Worm (Caenorhabditis elegans) whole organism, early embryonic: Measurements from ENCODE around the gene srh-31.
A peak's percentile ranks its signal among the peaks of the same experiment; 100 is the strongest.

Experiments
- B0310.2 ChIP-seq: sonication (generic microtip); optimal IDR thresholded peaks from 2 replicates; lab custom pipeline; 2016; ENCODE audit warnings: mild to moderate bottlenecking, missing genetic modification characterization, missing compliant biosample characterization
- F13C5.2 ChIP-seq: sonication (generic microtip); optimal IDR thresholded peaks from 2 replicates; lab custom pipeline; 2017; ENCODE audit warnings: mild to moderate bottlenecking, missing genetic modification characterization, inconsistent platforms, missing compliant biosample characterization
- aly-1 ChIP-seq: sonication (generic microtip); optimal IDR thresholded peaks from 2 replicates; lab custom pipeline; 2016; ENCODE audit warnings: missing genetic modification characterization, missing compliant biosample characterization
- ama-1 ChIP-seq: fragments of 150-350 bp; optimal IDR thresholded peaks from 2 replicates; lab custom pipeline; 2014
- ceh-13 ChIP-seq: fragments of 200-800 bp; sonication (Bioruptor generic); optimal IDR thresholded peaks from 2 replicates; lab custom pipeline; 2018; ENCODE audit warnings: mild to moderate bottlenecking, missing genetic modification characterization, missing compliant biosample characterization
- ceh-36 ChIP-seq: sonication (generic microtip); optimal IDR thresholded peaks from 2 replicates; lab custom pipeline; 2016; ENCODE audit warnings: missing genetic modification characterization, inconsistent platforms, missing compliant biosample characterization
- ets-7 ChIP-seq: sonication (generic microtip); optimal IDR thresholded peaks from 2 replicates; lab custom pipeline; 2016; ENCODE audit warnings: missing genotype, missing genetic modification characterization, missing compliant biosample characterization
- flt-1 ChIP-seq: fragments of 200-800 bp; sonication (Bioruptor generic); IDR thresholded peaks from 2 replicates; pipeline ENCODE4 v1.3.6; 2022; ENCODE audit warnings: missing genetic modification characterization, missing compliant biosample characterization
- hmbx-1 ChIP-seq: sonication (generic microtip); optimal IDR thresholded peaks from 2 replicates; lab custom pipeline; 2016; ENCODE audit warnings: mild to moderate bottlenecking, missing genetic modification characterization, missing compliant biosample characterization
- hmg-4 ChIP-seq: fragments of 200-800 bp; sonication (Bioruptor generic); optimal IDR thresholded peaks from 2 replicates; lab custom pipeline; 2018; ENCODE audit warnings: mild to moderate bottlenecking, missing genetic modification characterization, missing compliant biosample characterization
- hnd-1 ChIP-seq: sonication (generic microtip); optimal IDR thresholded peaks from 2 replicates; lab custom pipeline; 2016; ENCODE audit warnings: missing genetic modification characterization, missing compliant biosample characterization
- pes-1 ChIP-seq: fragments of 200-800 bp; sonication (Bioruptor generic); IDR thresholded peaks from 2 replicates; pipeline ENCODE4 v1.3.6; 2022; ENCODE audit warnings: missing genetic modification reagents, missing genetic modification characterization, missing compliant biosample characterization
- scrt-1 ChIP-seq: fragments of 200-800 bp; sonication (Bioruptor generic); IDR thresholded peaks from 2 replicates; pipeline ENCODE4 v1.3.6; 2022; ENCODE audit warnings: missing genetic modification characterization, missing compliant biosample characterization
- sea-1 ChIP-seq: fragments of 200-800 bp; sonication (Bioruptor generic); conservative IDR thresholded peaks from 2 replicates; pipeline ENCODE4 v1.3.6; 2022; ENCODE audit warnings: missing genetic modification characterization, missing compliant biosample characterization
- tbx-11 ChIP-seq: fragments of 200-800 bp; sonication (Bioruptor generic); IDR thresholded peaks from 2 replicates; pipeline ENCODE4 v1.3.6; 2022; ENCODE audit warnings: missing genetic modification characterization, missing compliant biosample characterization
- tbx-37 ChIP-seq: fragments of 200-800 bp; sonication (Bioruptor generic); conservative IDR thresholded peaks from 2 replicates; pipeline ENCODE4 v1.3.6; 2022; ENCODE audit warnings: missing genetic modification reagents, missing genetic modification characterization, missing compliant biosample characterization
- tra-4 ChIP-seq: sonication (generic microtip); optimal IDR thresholded peaks from 2 replicates; lab custom pipeline; 2017; ENCODE audit warnings: missing genetic modification characterization, missing compliant biosample characterization

Gene srh-31

ce11 chrV:17743802-17744201, 36.7 kb downstream of the srh-31 start:
- TF ChIP-seq aly-1 (tag; lab: Kevin White, UChicago) (no peak), ceh-36 (peak; percentile 71)

ce11 chrV:17746959-17747358, 39.8 kb downstream of the srh-31 start, which contains the start of gene twk-36:
twk-36 (minus strand) TSS chrV:17747059.
- no peak for TF ChIP-seq F13C5.2 (tag; lab: Kevin White, UChicago)
- no peak for TF ChIP-seq ceh-36
- TF ChIP-seq tbx-11 (GFP tag; lab: Robert Waterston, UW), result no peak
- TF ChIP-seq tbx-37 (GFP tag; lab: Robert Waterston, UW), result no peak
- TF ChIP-seq hmg-4 (GFP tag; lab: Kevin White, UChicago), result no peak
- TF ChIP-seq ama-1 (lab: Kevin White, UChicago), result no peak
- TF ChIP-seq scrt-1 (GFP tag; lab: Robert Waterston, UW), result no peak
- no peak for TF ChIP-seq tra-4 (tag; lab: Kevin White, UChicago)
- no peak for TF ChIP-seq hmbx-1
- TF ChIP-seq flt-1 (GFP tag; lab: Robert Waterston, UW), result no peak
- no peak for TF ChIP-seq sea-1 (GFP tag; lab: Robert Waterston, UW)

ce11 chrV:17749181-17749580, 42.1 kb downstream of the srh-31 start, which contains the start of gene R12G8.1:
R12G8.1 (minus strand) TSS chrV:17749243.
- no peak for TF ChIP-seq B0310.2 (tag; lab: Kevin White, UChicago)
- TF ChIP-seq tbx-37 (GFP tag; lab: Robert Waterston, UW), result no peak
- TF ChIP-seq ama-1 (lab: Kevin White, UChicago), result no peak
- no peak for TF ChIP-seq F13C5.2 (tag; lab: Kevin White, UChicago)
- TF ChIP-seq pes-1 (GFP tag; lab: Robert Waterston, UW), result no peak
- no peak for TF ChIP-seq hmg-4 (GFP tag; lab: Kevin White, UChicago)
- no peak for TF ChIP-seq flt-1 (GFP tag; lab: Robert Waterston, UW)
- no peak for TF ChIP-seq hnd-1 (tag; lab: Kevin White, UChicago)
- no peak for TF ChIP-seq ceh-36
- TF ChIP-seq tbx-11 (GFP tag; lab: Robert Waterston, UW), result no peak
- no peak for TF ChIP-seq sea-1 (GFP tag; lab: Robert Waterston, UW)
- no peak for TF ChIP-seq scrt-1 (GFP tag; lab: Robert Waterston, UW)
- TF ChIP-seq ets-7 (tag; lab: Kevin White, UChicago), result no peak
- no peak for TF ChIP-seq aly-1 (tag; lab: Kevin White, UChicago)
- no peak for TF ChIP-seq tra-4 (tag; lab: Kevin White, UChicago)

ce11 chrV:17752340-17752739, 45.2 kb downstream of the srh-31 start:
- TF ChIP-seq flt-1 (GFP tag; lab: Robert Waterston, UW), result no peak
- no peak for TF ChIP-seq scrt-1 (GFP tag; lab: Robert Waterston, UW)

ce11 chrV:17754999-17755398, 47.9 kb downstream of the srh-31 start:
- TF ChIP-seq F13C5.2 (tag; lab: Kevin White, UChicago), result no peak
- TF ChIP-seq flt-1 (GFP tag; lab: Robert Waterston, UW), result no peak
- no peak for TF ChIP-seq B0310.2 (tag; lab: Kevin White, UChicago)
- TF ChIP-seq sea-1 (GFP tag; lab: Robert Waterston, UW), result no peak
- no peak for TF ChIP-seq hmg-4 (GFP tag; lab: Kevin White, UChicago)

- TF ChIP-seq hmg-4 (GFP tag; lab: Kevin White, UChicago) (no peak), ceh-13 (GFP tag; lab: Kevin White, UChicago) (no peak), sea-1 (GFP tag; lab: Robert Waterston, UW) (no peak)
Observed at ce11 chrV:17755592-17755991, 48.5 kb downstream of the srh-31 start, which contains the start of gene pgp-9. pgp-9 (plus strand) TSS chrV:17755892.
